Fruit fly (Drosophila melanogaster) whole organism, pupa: ENCODE measurements around the gene Gr8a.

Experiments
- CG10348 ChIP-seq: fragments of 200-800 bp; sonication (Bioruptor generic); IDR thresholded peaks from 2 replicates; pipeline ENCODE4 v1.3.6; 2022; ENCODE audit warnings: missing biosample characterization, missing genetic modification characterization
- CG12605 ChIP-seq: fragments of 200-800 bp; sonication (Bioruptor generic); IDR thresholded peaks from 2 replicates; pipeline ENCODE4 v1.3.6; 2022; ENCODE audit warnings: missing biosample characterization, missing genetic modification characterization
- CG13204 ChIP-seq: fragments of 200-800 bp; sonication (Bioruptor generic); optimal IDR thresholded peaks from 2 replicates; lab custom pipeline; 2018; ENCODE audit warnings: missing biosample characterization, mild to moderate bottlenecking, missing genetic modification characterization, moderate library complexity
- CG14655 ChIP-seq: fragments of 200-800 bp; sonication (Bioruptor generic); optimal IDR thresholded peaks from 3 replicates; lab custom pipeline; 2017; ENCODE audit warnings: mild to moderate bottlenecking, missing biosample characterization, missing genetic modification reagents, missing genetic modification characterization
- CG15710 ChIP-seq: fragments of 200-800 bp; sonication (Bioruptor generic); optimal IDR thresholded peaks from 2 replicates; lab custom pipeline; 2018; ENCODE audit warnings: missing biosample characterization, mild to moderate bottlenecking, missing genetic modification characterization, moderate library complexity
- CG17806 ChIP-seq: fragments of 200-800 bp; sonication (Bioruptor generic); optimal IDR thresholded peaks from 2 replicates; lab custom pipeline; 2018; ENCODE audit warnings: missing biosample characterization, mild to moderate bottlenecking, missing genetic modification characterization, moderate library complexity
- CG32121 ChIP-seq: fragments of 200-800 bp; sonication (Bioruptor generic); IDR thresholded peaks from 2 replicates; pipeline ENCODE4 v1.3.6; 2022; ENCODE audit warnings: missing biosample characterization, missing genetic modification characterization
- CG34367 ChIP-seq: fragments of 200-800 bp; sonication (Bioruptor generic); optimal IDR thresholded peaks from 2 replicates; lab custom pipeline; 2018; ENCODE audit warnings: missing biosample characterization, mild to moderate bottlenecking, missing genetic modification characterization
- CG4496 ChIP-seq: fragments of 200-800 bp; sonication (Bioruptor generic); IDR thresholded peaks from 3 replicates; pipeline ENCODE4 v1.3.6; 2022; ENCODE audit warnings: missing biosample characterization, missing genetic modification characterization
- CG8159 ChIP-seq: fragments of 200-800 bp; sonication (Bioruptor generic); optimal IDR thresholded peaks from 3 replicates; lab custom pipeline; 2018; ENCODE audit warnings: missing biosample characterization, mild to moderate bottlenecking, missing genetic modification characterization, moderate library complexity
- CG8301 ChIP-seq: fragments of 200-800 bp; sonication (Bioruptor generic); optimal IDR thresholded peaks from 2 replicates; lab custom pipeline; 2018; ENCODE audit warnings: missing biosample characterization, mild to moderate bottlenecking, missing genetic modification characterization
- CG9948 ChIP-seq: fragments of 200-800 bp; sonication (Bioruptor generic); optimal IDR thresholded peaks from 2 replicates; lab custom pipeline; 2018; ENCODE audit warnings: missing biosample characterization, mild to moderate bottlenecking, missing genetic modification characterization, moderate library complexity
- D1 ChIP-seq: fragments of 200-800 bp; sonication (Bioruptor generic); optimal IDR thresholded peaks from 2 replicates; lab custom pipeline; 2018; ENCODE audit warnings: missing biosample characterization, mild to moderate bottlenecking, missing genetic modification characterization, moderate library complexity
- EcR ChIP-seq: fragments of 200-800 bp; sonication (Bioruptor generic); optimal IDR thresholded peaks from 3 replicates; lab custom pipeline; 2019; ENCODE audit warnings: missing biosample characterization, missing genetic modification characterization, mild to moderate bottlenecking, moderate library complexity, missing genetic modification reagents
- Ets98B ChIP-seq: fragments of 200-800 bp; sonication (Bioruptor generic); IDR thresholded peaks from 2 replicates; pipeline ENCODE4 v1.3.6; 2022; ENCODE audit warnings: missing biosample characterization, missing genetic modification characterization
- Pif1A ChIP-seq: fragments of 200-800 bp; sonication (Bioruptor generic); optimal IDR thresholded peaks from 3 replicates; lab custom pipeline; 2016; ENCODE audit warnings: missing biosample characterization, missing genetic modification characterization
- Pif1B ChIP-seq: fragments of 200-800 bp; sonication (Bioruptor generic); optimal IDR thresholded peaks from 3 replicates; lab custom pipeline; 2016; ENCODE audit warnings: missing biosample characterization, missing genetic modification characterization
- Snoo ChIP-seq: fragments of 200-800 bp; sonication (Bioruptor generic); optimal IDR thresholded peaks from 3 replicates; lab custom pipeline; 2017; ENCODE audit warnings: missing biosample characterization, mild to moderate bottlenecking, missing genetic modification characterization, inconsistent platforms
- fd96Ca ChIP-seq: fragments of 200-800 bp; sonication (Bioruptor generic); IDR thresholded peaks from 3 replicates; pipeline ENCODE4 v1.3.6; 2022; ENCODE audit warnings: missing biosample characterization, missing genetic modification characterization
- gl ChIP-seq: fragments of 200-800 bp; sonication (Bioruptor generic); optimal IDR thresholded peaks from 2 replicates; lab custom pipeline; 2018; ENCODE audit warnings: missing biosample characterization, mild to moderate bottlenecking, missing genetic modification characterization
- rn ChIP-seq: fragments of 200-800 bp; sonication (Bioruptor generic); IDR thresholded peaks from 2 replicates; pipeline ENCODE4 v1.3.6; 2022; ENCODE audit warnings: missing biosample characterization, missing genetic modification characterization

Gr8a gene

dm6 chrX:9226837-9227236 is at the start of gene Gr8a:
Gene Gr8a (plus strand): TSS chrX:9227137.
- TF ChIP-seq Pif1B (GFP tag; lab: Kevin White, UChicago) (no peak), CG9948 (tag; lab: Kevin White, UChicago) (no peak), CG13204 (GFP tag; lab: Kevin White, UChicago) (no peak), gl (tag; lab: Kevin White, UChicago) (no peak), CG12605 (GFP tag; lab: Robert Waterston, UW) (no peak), CG17806 (tag; lab: Kevin White, UChicago) (no peak), rn (GFP tag; lab: Robert Waterston, UW) (no peak), EcR (no peak), Pif1A (GFP tag; lab: Kevin White, UChicago) (no peak), CG15710 (tag; lab: Kevin White, UChicago) (no peak), D1 (tag; lab: Kevin White, UChicago) (no peak), fd96Ca (GFP tag; lab: Robert Waterston, UW) (no peak), CG14655 (GFP tag; lab: Kevin White, UChicago) (no peak), CG10348 (GFP tag; lab: Robert Waterston, UW) (no peak), CG8159 (tag; lab: Kevin White, UChicago) (no peak), Ets98B (GFP tag; lab: Robert Waterston, UW) (no peak), Snoo (tag; lab: Kevin White, UChicago) (no peak), CG34367 (tag; lab: Kevin White, UChicago) (no peak), CG32121 (GFP tag; lab: Robert Waterston, UW) (no peak)

dm6 chrX:9187429-9187828 is 39.5 kb upstream of the Gr8a start:
- TF ChIP-seq EcR (no peak), CG8301 (tag; lab: Kevin White, UChicago) (no peak), D1 (tag; lab: Kevin White, UChicago) (no peak), gl (tag; lab: Kevin White, UChicago) (no peak), CG14655 (GFP tag; lab: Kevin White, UChicago) (no peak), CG15710 (tag; lab: Kevin White, UChicago) (no peak), CG17806 (tag; lab: Kevin White, UChicago) (no peak), CG34367 (tag; lab: Kevin White, UChicago) (no peak), fd96Ca (GFP tag; lab: Robert Waterston, UW) (no peak), Pif1B (GFP tag; lab: Kevin White, UChicago) (no peak)

- TF ChIP-seq Pif1A (GFP tag; lab: Kevin White, UChicago) (no peak), CG4496 (GFP tag; lab: Robert Waterston, UW) (no peak)
Measured at dm6 chrX:9190555-9191184, 36.3 kb upstream of the Gr8a start, which contains the start of gene CG12115. Gene CG12115 (minus strand): TSS chrX:9190605.

- no peak for TF ChIP-seq CG15710 (tag; lab: Kevin White, UChicago)
- TF ChIP-seq Pif1A (GFP tag; lab: Kevin White, UChicago) = no peak
- TF ChIP-seq CG13204 (GFP tag; lab: Kevin White, UChicago) = no peak
- no peak for TF ChIP-seq D1 (tag; lab: Kevin White, UChicago)
- no peak for TF ChIP-seq Snoo (tag; lab: Kevin White, UChicago)
- no peak for TF ChIP-seq CG12605 (GFP tag; lab: Robert Waterston, UW)
- no peak for TF ChIP-seq fd96Ca (GFP tag; lab: Robert Waterston, UW)
- no peak for TF ChIP-seq Ets98B (GFP tag; lab: Robert Waterston, UW)
- no peak for TF ChIP-seq CG17806 (tag; lab: Kevin White, UChicago)
- no peak for TF ChIP-seq CG8159 (tag; lab: Kevin White, UChicago)
- TF ChIP-seq CG10348 (GFP tag; lab: Robert Waterston, UW) = no peak
- no peak for TF ChIP-seq Pif1B (GFP tag; lab: Kevin White, UChicago)
- no peak for TF ChIP-seq CG32121 (GFP tag; lab: Robert Waterston, UW)
- no peak for TF ChIP-seq CG14655 (GFP tag; lab: Kevin White, UChicago)
- no peak for TF ChIP-seq CG34367 (tag; lab: Kevin White, UChicago)
- no peak for TF ChIP-seq CG4496 (GFP tag; lab: Robert Waterston, UW)
Measured at dm6 chrX:9191357-9191756, 35.6 kb upstream of the Gr8a start, which contains the start of gene CG12057. Gene CG12057 (plus strand): TSS chrX:9191657.

dm6 chrX:9192429-9192828 is 34.5 kb upstream of the Gr8a start, which contains the start of gene CG12056:
Gene CG12056 (plus strand): TSS chrX:9192669.
- TF ChIP-seq CG13204 (GFP tag; lab: Kevin White, UChicago) (no peak), fd96Ca (GFP tag; lab: Robert Waterston, UW) (no peak), D1 (tag; lab: Kevin White, UChicago) (no peak), CG4496 (GFP tag; lab: Robert Waterston, UW) (no peak), CG34367 (tag; lab: Kevin White, UChicago) (no peak), rn (GFP tag; lab: Robert Waterston, UW) (no peak), gl (tag; lab: Kevin White, UChicago) (no peak), CG14655 (GFP tag; lab: Kevin White, UChicago) (no peak), CG15710 (tag; lab: Kevin White, UChicago) (no peak), EcR (no peak), CG10348 (GFP tag; lab: Robert Waterston, UW) (no peak), Snoo (tag; lab: Kevin White, UChicago) (no peak), CG17806 (tag; lab: Kevin White, UChicago) (no peak), CG8301 (tag; lab: Kevin White, UChicago) (no peak), CG12605 (GFP tag; lab: Robert Waterston, UW) (no peak), Ets98B (GFP tag; lab: Robert Waterston, UW) (no peak)
